Worm (Caenorhabditis elegans) whole organism, midembryonic: Measurements from ENCODE around the gene skr-12.
"Not testable (repeated sequence)": the region's sequence is repeated elsewhere in the genome, so short reads cannot be mapped to it uniquely, and the experiment has no call there.

Experiments
- T22C8.4 ChIP-seq: fragments of 200-800 bp; sonication (Bioruptor generic); IDR thresholded peaks from 2 replicates; pipeline ENCODE4 v1.3.6; 2022; ENCODE audit warnings: missing genetic modification characterization, missing compliant biosample characterization
- cog-1 ChIP-seq: sonication (generic microtip); optimal IDR thresholded peaks from 2 replicates; lab custom pipeline; 2016; ENCODE audit warnings: missing genetic modification characterization, missing compliant biosample characterization
- flt-1 ChIP-seq: fragments of 200-800 bp; sonication (Bioruptor generic); IDR thresholded peaks from 2 replicates; pipeline ENCODE4 v1.3.6; 2022; ENCODE audit warnings: missing genetic modification characterization, missing compliant biosample characterization
- klf-2 ChIP-seq: fragments of 200-800 bp; sonication (Bioruptor generic); conservative IDR thresholded peaks from 2 replicates; pipeline ENCODE4 v1.3.6; 2022; ENCODE audit warnings: missing genetic modification reagents, missing genetic modification characterization, missing compliant biosample characterization
- med-1 ChIP-seq: sonication (generic microtip); optimal IDR thresholded peaks from 2 replicates; lab custom pipeline; 2017; ENCODE audit warnings: missing genetic modification characterization, mild to moderate bottlenecking, missing compliant biosample characterization, antibody characterized with exemption, missing genetic modification reagents; ENCODE audit not compliant: insufficient read depth
- ref-1 ChIP-seq: fragments of 200-800 bp; sonication (Bioruptor generic); conservative IDR thresholded peaks from 2 replicates; pipeline ENCODE4 v1.3.6; 2022; ENCODE audit warnings: missing genetic modification reagents, missing genetic modification characterization, missing compliant biosample characterization
- tab-1 ChIP-seq: fragments of 200-800 bp; sonication (Bioruptor generic); IDR thresholded peaks from 2 replicates; pipeline ENCODE4 v1.3.6; 2022; ENCODE audit warnings: missing genetic modification characterization, missing compliant biosample characterization
- ztf-23 ChIP-seq: fragments of 200-800 bp; sonication (Bioruptor generic); IDR thresholded peaks from 2 replicates; pipeline ENCODE4 v1.3.6; 2022; ENCODE audit warnings: missing genetic modification reagents, missing genetic modification characterization, missing compliant biosample characterization
- ztf-29 ChIP-seq: fragments of 200-800 bp; sonication (Bioruptor generic); IDR thresholded peaks from 2 replicates; pipeline ENCODE4 v1.3.6; 2022; ENCODE audit warnings: missing genetic modification reagents, missing genetic modification characterization, missing compliant biosample characterization

skr-12 gene

ce11 chrIV:17153002-17153401 is 14.1 kb upstream of the skr-12 start:
- no peak for TF ChIP-seq ztf-29 (GFP tag; lab: Robert Waterston, UW)
- TF ChIP-seq T22C8.4 (GFP tag; lab: Robert Waterston, UW), result no peak
- no peak for TF ChIP-seq ref-1 (GFP tag; lab: Robert Waterston, UW)
- no peak for TF ChIP-seq klf-2 (GFP tag; lab: Robert Waterston, UW)
- TF ChIP-seq cog-1 (tag; lab: Kevin White, UChicago), result no peak
- TF ChIP-seq tab-1 (GFP tag; lab: Robert Waterston, UW), result no peak
- no peak for TF ChIP-seq med-1 (GFP tag; lab: Kevin White, UChicago)
- no peak for TF ChIP-seq flt-1
- TF ChIP-seq ztf-23 (GFP tag; lab: Robert Waterston, UW), result no peak

ce11 chrIV:17155625-17156024 is 11.4 kb upstream of the skr-12 start:
- TF ChIP-seq flt-1, result peak; percentile 83; the same call in 1 of the 2 replicates

- TF ChIP-seq cog-1 (tag; lab: Kevin White, UChicago) (no peak), T22C8.4 (GFP tag; lab: Robert Waterston, UW) (no peak), ztf-23 (GFP tag; lab: Robert Waterston, UW) (no peak), flt-1 (no peak), tab-1 (GFP tag; lab: Robert Waterston, UW) (no peak), med-1 (GFP tag; lab: Kevin White, UChicago) (no peak), ref-1 (GFP tag; lab: Robert Waterston, UW) (no peak), ztf-29 (GFP tag; lab: Robert Waterston, UW) (no peak), klf-2 (GFP tag; lab: Robert Waterston, UW) (no peak)
Measured at ce11 chrIV:17162515-17162914, 4.6 kb upstream of the skr-12 start, which contains the start of gene skr-13. TSS of gene skr-13 (minus strand) at chrIV:17162615.

ce11 chrIV:17163273-17163672 is 3.8 kb upstream of the skr-12 start, which contains the start of gene skr-9:
TSS of gene skr-9 (plus strand) at chrIV:17163573.
- not testable (repeated sequence) for TF ChIP-seq klf-2 (GFP tag; lab: Robert Waterston, UW); cog-1 (tag; lab: Kevin White, UChicago); ztf-23 (GFP tag; lab: Robert Waterston, UW)

ce11 chrIV:17165734-17166133 is 1.3 kb upstream of the skr-12 start, which contains the start of gene skr-8:
TSS of gene skr-8 (minus strand) at chrIV:17165834.
- not testable (repeated sequence) for TF ChIP-seq T22C8.4 (GFP tag; lab: Robert Waterston, UW); cog-1 (tag; lab: Kevin White, UChicago); ztf-23 (GFP tag; lab: Robert Waterston, UW)

ce11 chrIV:17171732-17172131 is 4.7 kb downstream of the skr-12 start:
- TF ChIP-seq flt-1 (no peak), ztf-29 (GFP tag; lab: Robert Waterston, UW) (no peak), ztf-23 (GFP tag; lab: Robert Waterston, UW) (no peak), tab-1 (GFP tag; lab: Robert Waterston, UW) (no peak), med-1 (GFP tag; lab: Kevin White, UChicago) (no peak), ref-1 (GFP tag; lab: Robert Waterston, UW) (no peak), T22C8.4 (GFP tag; lab: Robert Waterston, UW) (no peak), cog-1 (tag; lab: Kevin White, UChicago) (no peak), klf-2 (GFP tag; lab: Robert Waterston, UW) (no peak)

ce11 chrIV:17174087-17174486 is 7.0 kb downstream of the skr-12 start:
- TF ChIP-seq ztf-23 (GFP tag; lab: Robert Waterston, UW), result no peak
- TF ChIP-seq ztf-29 (GFP tag; lab: Robert Waterston, UW), result no peak

- no peak for TF ChIP-seq ref-1 (GFP tag; lab: Robert Waterston, UW)
- TF ChIP-seq ztf-29 (GFP tag; lab: Robert Waterston, UW), result no peak
- no peak for TF ChIP-seq med-1 (GFP tag; lab: Kevin White, UChicago)
- no peak for TF ChIP-seq ztf-23 (GFP tag; lab: Robert Waterston, UW)
- TF ChIP-seq tab-1 (GFP tag; lab: Robert Waterston, UW), result no peak
- no peak for TF ChIP-seq klf-2 (GFP tag; lab: Robert Waterston, UW)
- TF ChIP-seq T22C8.4 (GFP tag; lab: Robert Waterston, UW), result no peak
- TF ChIP-seq cog-1 (tag; lab: Kevin White, UChicago), result no peak
- no peak for TF ChIP-seq flt-1
Measured at ce11 chrIV:17174980-17175379, 7.9 kb downstream of the skr-12 start.

ce11 chrIV:17176177-17176576 is 9.1 kb downstream of the skr-12 start, which contains the start of gene C52D10.3:
TSS of gene C52D10.3 (plus strand) at chrIV:17176477.
- TF ChIP-seq ztf-29 (GFP tag; lab: Robert Waterston, UW) (no peak), ztf-23 (GFP tag; lab: Robert Waterston, UW) (no peak), cog-1 (tag; lab: Kevin White, UChicago) (no peak), tab-1 (GFP tag; lab: Robert Waterston, UW) (no peak), flt-1 (no peak), ref-1 (GFP tag; lab: Robert Waterston, UW) (no peak), T22C8.4 (GFP tag; lab: Robert Waterston, UW) (no peak), med-1 (GFP tag; lab: Kevin White, UChicago) (no peak), klf-2 (GFP tag; lab: Robert Waterston, UW) (no peak)

- TF ChIP-seq klf-2 (GFP tag; lab: Robert Waterston, UW), result no peak
Measured at ce11 chrIV:17179071-17179470, 12.0 kb downstream of the skr-12 start.
